In genomic region chr3R:4987408-4987807, dm6 we compare ENCODE assay signal across 2 fruit fly cellular contexts.
A peak's percentile ranks its signal among the peaks of the same experiment; 100 is the strongest.
TF ChIP-seq lines count a peak whose summit lies in the region.

No protein-coding gene starts in this region.

- TF ChIP-seq CTCF in whole organism, embryonic (GFP tag; optimal IDR thresholded peaks at IDR 0.05; lab: Kevin White, UChicago) = no peak

TF ChIP-seq in whole organism, embryonic, 481 proteins besides CTCF, POLR2A, EP300 and RAD21 (continues in another document):
- TF ChIP-seq CG12659 (GFP tag; optimal IDR thresholded peaks at IDR 0.05; lab: Kevin White, UChicago) = no peak
- TF ChIP-seq CG7271 (tag; optimal IDR thresholded peaks at IDR 0.05; lab: Kevin White, UChicago) = no peak
- no peak for TF ChIP-seq Sry-β (GFP tag; optimal IDR thresholded peaks at IDR 0.05; lab: Kevin White, UChicago)
- no peak for TF ChIP-seq Hand (GFP tag; optimal IDR thresholded peaks at IDR 0.05; lab: Kevin White, UChicago)
- no peak for TF ChIP-seq Mrtf (GFP tag; IDR thresholded peaks at IDR 0.05; lab: Robert Waterston, UW)
- no peak for TF ChIP-seq z (GFP tag; IDR thresholded peaks at IDR 0.05; lab: Robert Waterston, UW)
- no peak for TF ChIP-seq tio (GFP tag; optimal IDR thresholded peaks at IDR 0.05; lab: Kevin White, UChicago)
- no peak for TF ChIP-seq CG8290 (GFP tag; optimal IDR thresholded peaks at IDR 0.05; lab: Kevin White, UChicago)
- peak in 1 of 2 experiments; percentile 26 for TF ChIP-seq CG8290 (tag; optimal IDR thresholded peaks at IDR 0.05; lab: Kevin White, UChicago)
- peak; percentile 23 for TF ChIP-seq CG15269 (tag; optimal IDR thresholded peaks at IDR 0.05; lab: Kevin White, UChicago)
- TF ChIP-seq vfl (GFP tag; optimal IDR thresholded peaks at IDR 0.05; lab: Kevin White, UChicago) = no peak
- no peak for TF ChIP-seq CG31365 (tag; optimal IDR thresholded peaks at IDR 0.05; lab: Kevin White, UChicago)
- no peak for TF ChIP-seq CG10462 (GFP tag; optimal IDR thresholded peaks at IDR 0.05; lab: Kevin White, UChicago)
- no peak for TF ChIP-seq H2.0 (GFP tag; IDR thresholded peaks at IDR 0.05; lab: Robert Waterston, UW)
- TF ChIP-seq aop (GFP tag; IDR thresholded peaks at IDR 0.05; lab: Robert Waterston, UW) = no peak
- 0 out of 4 replicates have a peak, but pooled peaks have one; percentile 51 for TF ChIP-seq chinmo (GFP tag; IDR thresholded peaks at IDR 0.05; lab: Robert Waterston, UW; ENCODE audit: partially characterized antibody)
- no peak for TF ChIP-seq CG3163 (GFP tag; optimal IDR thresholded peaks at IDR 0.05; lab: Kevin White, UChicago)
- TF ChIP-seq CG11398 (GFP tag; optimal IDR thresholded peaks at IDR 0.05; lab: Kevin White, UChicago) = no peak
- TF ChIP-seq cg (GFP tag; optimal IDR thresholded peaks at IDR 0.05; lab: Kevin White, UChicago) = no peak
- TF ChIP-seq MESR4 (GFP tag; optimal IDR thresholded peaks at IDR 0.05; lab: Kevin White, UChicago) = no peak
- TF ChIP-seq Ravus (GFP tag; IDR thresholded peaks at IDR 0.05; lab: Robert Waterston, UW) = no peak
- no peak for TF ChIP-seq pan (optimal IDR thresholded peaks at IDR 0.05; lab: Kevin White, UChicago)
- no peak for TF ChIP-seq pan (GFP tag; optimal IDR thresholded peaks at IDR 0.05 in 1 of 2, IDR thresholded peaks at IDR 0.05 in 1 of 2)
- TF ChIP-seq Atf6 (GFP tag; IDR thresholded peaks at IDR 0.05; lab: Robert Waterston, UW) = no peak
- TF ChIP-seq CG8388 (GFP tag; optimal IDR thresholded peaks at IDR 0.05; lab: Kevin White, UChicago) = no peak
- TF ChIP-seq otp (GFP tag; IDR thresholded peaks at IDR 0.05; lab: Robert Waterston, UW) = no peak
- no peak for TF ChIP-seq CG1024 (GFP tag; IDR thresholded peaks at IDR 0.05; lab: Robert Waterston, UW)
- TF ChIP-seq GATAe (GFP tag; conservative IDR thresholded peaks at IDR 0.05; lab: Robert Waterston, UW) = no peak
- no peak for TF ChIP-seq Ssrp (tag; optimal IDR thresholded peaks at IDR 0.05; lab: Kevin White, UChicago)
- no peak for TF ChIP-seq crc (GFP tag; optimal IDR thresholded peaks at IDR 0.05; lab: Kevin White, UChicago)
- no peak for TF ChIP-seq sc (optimal IDR thresholded peaks at IDR 0.05; lab: Kevin White, UChicago)
- no peak for TF ChIP-seq sc (GFP tag; optimal IDR thresholded peaks at IDR 0.05; lab: Kevin White, UChicago)
- no peak for TF ChIP-seq CG3065 (GFP tag; optimal IDR thresholded peaks at IDR 0.05; lab: Kevin White, UChicago)
- TF ChIP-seq Tbp (GFP tag; optimal IDR thresholded peaks at IDR 0.05; lab: Kevin White, UChicago) = no peak
- no peak for TF ChIP-seq CG13287 (GFP tag; IDR thresholded peaks at IDR 0.05; lab: Robert Waterston, UW; ENCODE audit: partially characterized antibody)
- TF ChIP-seq ac (GFP tag; optimal IDR thresholded peaks at IDR 0.05; lab: Kevin White, UChicago) = peak; percentile 23
- TF ChIP-seq lilli (GFP tag; optimal IDR thresholded peaks at IDR 0.05; lab: Kevin White, UChicago) = no peak
- TF ChIP-seq odd (GFP tag; optimal IDR thresholded peaks at IDR 0.05; lab: Kevin White, UChicago) = peak; percentile 13
- TF ChIP-seq sens (GFP tag; lab: Kevin White, UChicago) = peak; percentile 30
- no peak for TF ChIP-seq dysf (GFP tag; IDR thresholded peaks at IDR 0.05; lab: Robert Waterston, UW)
- TF ChIP-seq ken (GFP tag; IDR thresholded peaks at IDR 0.05; lab: Robert Waterston, UW) = no peak
- no peak for TF ChIP-seq CG10267 (tag; optimal IDR thresholded peaks at IDR 0.05; lab: Kevin White, UChicago)
- peak; percentile 84; the same call in 2 of the 3 replicates for TF ChIP-seq CG2199 (GFP tag; IDR thresholded peaks at IDR 0.05; lab: Robert Waterston, UW)
- TF ChIP-seq CG17802 (tag; optimal IDR thresholded peaks at IDR 0.05; lab: Kevin White, UChicago) = no peak
- no peak for TF ChIP-seq Sox100B (GFP tag; optimal IDR thresholded peaks at IDR 0.05; lab: Kevin White, UChicago)
- no peak for TF ChIP-seq sqz (GFP tag; optimal IDR thresholded peaks at IDR 0.05; lab: Kevin White, UChicago)
- TF ChIP-seq ssp (GFP tag; IDR thresholded peaks at IDR 0.05; lab: Robert Waterston, UW) = no peak
- TF ChIP-seq pho (GFP tag; optimal IDR thresholded peaks at IDR 0.05; lab: Kevin White, UChicago) = no peak

TF ChIP-seq in whole organism, prepupa, 60 proteins besides CTCF, POLR2A, EP300 and RAD21:
- peak; percentile 34 for TF ChIP-seq Eip78C (GFP tag; lab: Kevin White, UChicago)
- TF ChIP-seq net (GFP tag; optimal IDR thresholded peaks at IDR 0.05; lab: Kevin White, UChicago) = no peak
TF ChIP-seq in whole organism, prepupa: peak in this region for 1.
